Fruit fly (Drosophila melanogaster): ENCODE data around the gene CG15803.

Gene CG15803

DNA sequence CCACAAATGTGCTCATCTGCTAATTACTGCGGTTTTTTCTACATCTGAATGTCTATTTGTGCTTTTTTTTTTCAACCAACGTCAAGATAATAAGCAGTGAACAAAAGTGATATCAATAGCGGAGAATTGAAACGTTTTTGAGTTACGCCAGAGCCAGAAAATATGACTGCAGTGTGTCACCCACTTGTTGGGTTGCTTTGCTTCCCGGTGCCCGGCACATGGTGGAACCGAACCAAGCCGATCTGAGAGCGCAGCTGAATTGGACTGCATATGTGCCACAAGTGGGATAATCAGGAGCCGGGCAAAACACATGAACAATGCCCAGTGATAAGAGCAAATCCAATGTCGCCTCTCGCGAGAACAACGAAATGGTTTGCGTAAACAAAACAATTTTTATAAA is 68.2 kb downstream of the CG15803 start:
- TF ChIP-seq CG10348 (GFP tag; IDR thresholded peaks at IDR 0.05) (no peak), EcR (GFP tag; optimal IDR thresholded peaks at IDR 0.05) (no peak), Ets98B (GFP tag; IDR thresholded peaks at IDR 0.05) (no peak), D1 (tag; optimal IDR thresholded peaks at IDR 0.05) (no peak), CG4496 (GFP tag; IDR thresholded peaks at IDR 0.05) (no peak), Pif1B (GFP tag; optimal IDR thresholded peaks at IDR 0.05) (no peak), Pif1A (GFP tag; optimal IDR thresholded peaks at IDR 0.05) (no peak), fd96Ca (GFP tag; IDR thresholded peaks at IDR 0.05) (no peak), CG13204 (GFP tag; optimal IDR thresholded peaks at IDR 0.05) (no peak), Snoo (tag; optimal IDR thresholded peaks at IDR 0.05) (no peak), CG14655 (GFP tag; optimal IDR thresholded peaks at IDR 0.05) (no peak), CG32121 (GFP tag; IDR thresholded peaks at IDR 0.05) (no peak), CG8159 (tag; optimal IDR thresholded peaks at IDR 0.05) (no peak), gl (tag; optimal IDR thresholded peaks at IDR 0.05) (no peak), CG9948 (tag; optimal IDR thresholded peaks at IDR 0.05) (no peak), CG34367 (tag; optimal IDR thresholded peaks at IDR 0.05) (no peak), rn (GFP tag; IDR thresholded peaks at IDR 0.05) (no peak), CG8301 (tag; optimal IDR thresholded peaks at IDR 0.05) (no peak), CG17806 (tag; optimal IDR thresholded peaks at IDR 0.05) (no peak)

dm6 chr3R:18291831-18292230 is 68.7 kb downstream of the CG15803 start:
- no peak for TF ChIP-seq gl (tag; optimal IDR thresholded peaks at IDR 0.05)
- no peak for TF ChIP-seq CG8301 (tag; optimal IDR thresholded peaks at IDR 0.05)
- TF ChIP-seq Pif1B (GFP tag; optimal IDR thresholded peaks at IDR 0.05) = no peak
- no peak for TF ChIP-seq EcR (GFP tag; optimal IDR thresholded peaks at IDR 0.05)
- no peak for TF ChIP-seq D1 (tag; optimal IDR thresholded peaks at IDR 0.05)
- TF ChIP-seq CG4496 (GFP tag; IDR thresholded peaks at IDR 0.05) = no peak
- no peak for TF ChIP-seq CG14655 (GFP tag; optimal IDR thresholded peaks at IDR 0.05)
- TF ChIP-seq Ets98B (GFP tag; IDR thresholded peaks at IDR 0.05) = no peak
- TF ChIP-seq rn (GFP tag; IDR thresholded peaks at IDR 0.05) = no peak
- no peak for TF ChIP-seq CG8159 (tag; optimal IDR thresholded peaks at IDR 0.05)
- no peak for TF ChIP-seq CG34367 (tag; optimal IDR thresholded peaks at IDR 0.05)
- TF ChIP-seq fd96Ca (GFP tag; IDR thresholded peaks at IDR 0.05) = no peak

DNA sequence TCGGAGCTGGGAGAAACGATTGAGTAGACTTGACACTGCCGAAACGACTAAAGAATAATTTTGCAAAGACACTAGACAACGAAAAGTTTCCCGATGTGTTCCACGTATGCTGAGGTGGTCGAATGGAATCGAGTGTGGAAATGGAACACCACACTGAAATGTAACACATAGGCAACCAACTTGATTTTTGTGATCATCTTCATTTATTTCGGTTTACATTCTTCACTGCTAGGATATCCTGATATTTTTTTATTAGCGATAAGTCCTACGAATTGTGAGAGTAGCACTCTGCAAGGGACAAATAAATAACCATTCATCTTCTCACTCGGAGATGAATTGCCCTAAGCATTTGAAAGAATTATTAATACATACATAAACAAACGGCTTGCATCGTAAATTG is 71.9 kb downstream of the CG15803 start, which contains the start of gene CG7131:
Gene CG7131 (minus strand): TSS at position 101 of the 400 bp plus-strand sequence.
- TF ChIP-seq fd96Ca (GFP tag; IDR thresholded peaks at IDR 0.05) = no peak
- no peak for TF ChIP-seq gl (tag; optimal IDR thresholded peaks at IDR 0.05)
- no peak for TF ChIP-seq CG10348 (GFP tag; IDR thresholded peaks at IDR 0.05)
- TF ChIP-seq rn (GFP tag; IDR thresholded peaks at IDR 0.05) = no peak
- TF ChIP-seq Pif1B (GFP tag; optimal IDR thresholded peaks at IDR 0.05) = no peak
- no peak for TF ChIP-seq CG15710 (tag; optimal IDR thresholded peaks at IDR 0.05)
- no peak for TF ChIP-seq CG4496 (GFP tag; IDR thresholded peaks at IDR 0.05)

DNA sequence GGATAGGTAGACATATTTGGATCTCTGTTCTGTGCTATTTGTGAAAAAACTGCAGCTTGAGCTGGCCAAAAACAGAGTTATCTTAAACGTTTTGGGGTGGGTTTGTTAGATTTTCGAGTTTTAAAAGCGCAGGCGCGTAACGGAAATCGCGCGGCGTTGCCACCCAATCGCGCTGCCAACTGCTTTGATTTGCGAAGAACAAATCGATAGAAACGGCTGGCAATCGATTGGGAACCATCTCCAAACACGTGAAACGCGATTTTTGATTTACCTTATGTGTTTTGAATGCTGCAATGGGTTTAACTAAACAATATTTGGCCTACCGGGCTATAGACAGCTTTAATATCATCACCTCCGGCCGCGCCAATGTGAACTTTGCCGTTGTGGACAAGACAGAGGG is 77.1 kb downstream of the CG15803 start, which contains the start of the genes CG14312 and CG8064:
Gene CG14312 (minus strand): TSS at position 88 of the 400 bp plus-strand sequence.
Gene CG8064 (plus strand): TSS at position 220 of the 400 bp plus-strand sequence.
- TF ChIP-seq CG9948 (tag; optimal IDR thresholded peaks at IDR 0.05) (no peak), CG34367 (tag; optimal IDR thresholded peaks at IDR 0.05) (no peak), CG8159 (tag; optimal IDR thresholded peaks at IDR 0.05) (no peak), CG12605 (GFP tag; IDR thresholded peaks at IDR 0.05) (no peak), rn (GFP tag; IDR thresholded peaks at IDR 0.05) (no peak), CG32121 (GFP tag; IDR thresholded peaks at IDR 0.05) (no peak), CG14655 (GFP tag; optimal IDR thresholded peaks at IDR 0.05) (no peak), CG15710 (tag; optimal IDR thresholded peaks at IDR 0.05) (no peak), D1 (tag; optimal IDR thresholded peaks at IDR 0.05) (no peak), Snoo (tag; optimal IDR thresholded peaks at IDR 0.05) (no peak), Pif1B (GFP tag; optimal IDR thresholded peaks at IDR 0.05) (no peak), CG13204 (GFP tag; optimal IDR thresholded peaks at IDR 0.05) (no peak), Ets98B (GFP tag; IDR thresholded peaks at IDR 0.05) (no peak), Pif1A (GFP tag; optimal IDR thresholded peaks at IDR 0.05) (no peak)

All from whole organism, pupa.